Worm (Caenorhabditis elegans) whole organism, L1 larva: ENCODE data around the gene sprr-3.

Source experiments
- ets-5 ChIP-seq: fragments of 200-800 bp; sonication (Bioruptor generic); IDR thresholded peaks from 2 replicates; pipeline ENCODE4 v1.3.6; 2022; ENCODE audit warnings: missing genetic modification characterization, missing compliant biosample characterization
- lin-13 ChIP-seq: fragments of 150-350 bp; optimal IDR thresholded peaks from 2 replicates; lab custom pipeline; 2014; ENCODE audit warnings: missing biosample characterization, missing genetic modification reagents, missing genetic modification characterization
- nhr-237 ChIP-seq: fragments of 150-350 bp; optimal IDR thresholded peaks from 2 replicates; lab custom pipeline; 2014; ENCODE audit warnings: missing biosample characterization, missing genetic modification characterization

DNA sequence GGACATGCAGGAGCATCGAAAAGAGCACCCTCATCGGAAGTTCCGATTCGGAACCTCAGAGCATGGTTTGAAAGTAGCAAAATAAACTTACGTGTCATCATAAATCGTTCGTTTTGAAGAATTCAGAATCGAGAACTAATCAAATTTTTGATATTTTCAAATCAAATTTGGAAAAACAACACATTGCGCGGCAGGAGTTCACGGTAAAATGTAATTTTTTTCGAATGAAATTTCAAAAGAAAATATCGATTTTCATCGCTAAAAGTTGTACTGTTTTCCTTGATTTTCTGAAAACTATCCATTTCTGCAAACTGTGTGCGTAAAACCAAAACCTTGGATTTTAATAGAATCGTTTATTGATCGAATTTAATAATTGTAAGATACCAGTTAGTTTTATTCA, 21.9 kb downstream of the sprr-3 start, which contains the start of gene Y69A2AR.24:
- TF ChIP-seq nhr-237 (no peak), lin-13 (GFP tag; lab: Kevin White, UChicago) (no peak), ets-5 (GFP tag; lab: Robert Waterston, UW) (no peak)
